Fruit fly (Drosophila melanogaster): ENCODE results near the gene Sfp26Ac.

DNA sequence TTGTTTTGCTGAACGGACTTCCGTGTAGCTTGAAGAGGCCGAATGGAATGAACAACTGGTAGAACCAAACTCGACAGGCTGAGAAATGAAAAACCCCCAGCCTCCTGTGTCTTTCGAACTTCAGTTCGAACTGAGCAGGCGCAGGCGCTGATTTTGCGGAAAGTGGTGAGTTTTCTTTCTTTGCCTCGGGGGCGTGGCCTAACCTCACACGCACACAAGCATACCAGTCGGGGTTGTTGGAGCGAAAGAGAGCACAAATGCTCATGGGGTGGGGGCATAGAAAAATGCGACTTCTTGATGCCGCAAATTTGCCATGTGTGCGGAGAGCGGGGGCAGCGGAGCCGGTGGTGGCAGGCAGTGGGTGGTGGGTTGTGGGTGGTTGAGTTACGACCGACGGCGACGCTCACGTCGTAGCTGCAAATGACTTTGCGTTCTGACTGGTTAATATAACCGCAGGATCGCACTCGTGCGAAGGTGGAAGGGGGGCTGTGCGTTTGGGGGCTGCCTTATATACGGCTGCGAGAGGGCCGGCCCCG, 39.1 kb upstream of the Sfp26Ac start, which contains the start of gene CG9016:
- TF ChIP-seq Bgb (GFP tag; IDR thresholded peaks at IDR 0.05; ENCODE audit: partially characterized antibody) (peak; percentile 19; the same call in 1 of the 2 replicates), CG34224 (GFP tag; IDR thresholded peaks at IDR 0.05; ENCODE audit: partially characterized antibody) (no peak), wor (GFP tag; IDR thresholded peaks at IDR 0.05) (no peak), CG11504 (tag; optimal IDR thresholded peaks at IDR 0.05) (no peak), slou (GFP tag; optimal IDR thresholded peaks at IDR 0.05) (no peak), Antp (GFP tag; optimal IDR thresholded peaks at IDR 0.05) (no peak)
